Worm (Caenorhabditis elegans): ENCODE results near the gene str-43.
"Not testable (repeated sequence)": the region's sequence is repeated elsewhere in the genome, so short reads cannot be mapped to it uniquely, and the experiment has no call there.

Gene str-43

DNA sequence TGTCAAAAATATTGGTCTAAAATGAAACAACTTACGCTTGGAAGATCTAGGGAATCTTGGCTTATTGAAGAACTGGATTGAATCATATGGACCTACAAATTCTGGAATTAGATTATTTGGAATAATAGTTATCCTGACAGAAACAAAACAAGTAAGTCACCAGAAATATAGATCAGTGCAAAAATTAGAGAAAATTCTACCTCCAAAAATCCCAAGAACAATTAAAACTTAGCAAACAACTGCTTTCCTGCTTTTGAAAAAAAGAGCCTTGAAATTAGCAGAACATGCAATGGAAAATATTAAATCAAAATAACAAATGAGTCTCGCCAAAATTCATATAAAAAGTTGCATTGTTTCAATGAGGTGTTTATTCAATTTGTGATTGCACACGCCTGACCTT, 21.2 kb upstream of the str-43 start, which contains the start of gene nhr-60:
nhr-60 (minus strand) TSS at position 101 of the 400 bp plus-strand sequence.
- TF ChIP-seq tab-1 (GFP tag; IDR thresholded peaks at IDR 0.05) (no peak), T22C8.4 (GFP tag; IDR thresholded peaks at IDR 0.05) (no peak), flt-1 (GFP tag; IDR thresholded peaks at IDR 0.05) (no peak), ztf-29 (GFP tag; IDR thresholded peaks at IDR 0.05) (no peak), klf-2 (GFP tag; conservative IDR thresholded peaks at IDR 0.05) (no peak), ztf-23 (GFP tag; IDR thresholded peaks at IDR 0.05) (no peak), ref-1 (GFP tag; conservative IDR thresholded peaks at IDR 0.05) (no peak), cog-1 (tag; optimal IDR thresholded peaks at IDR 0.05) (no peak), med-1 (GFP tag; optimal IDR thresholded peaks at IDR 0.05; ENCODE audit: insufficient read depth) (no peak)

DNA sequence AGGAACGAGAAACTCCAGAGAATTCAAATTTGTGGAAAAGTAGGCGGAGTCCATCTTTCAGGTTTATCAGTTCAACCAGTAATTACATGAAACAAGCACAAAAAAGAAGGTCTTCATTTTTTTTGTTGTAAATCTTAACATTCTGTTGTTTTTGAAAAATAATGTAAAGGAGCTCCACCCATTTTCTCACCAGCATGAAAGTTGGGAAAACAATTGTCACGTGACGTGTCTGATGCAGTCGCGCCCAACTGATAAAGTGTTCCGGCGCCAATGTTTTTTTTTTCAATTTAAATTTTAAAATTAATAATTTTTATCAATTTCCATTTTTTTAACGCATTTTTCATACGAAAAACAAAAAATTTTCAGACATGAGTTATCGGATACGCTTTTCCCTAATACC, 17.1 kb upstream of the str-43 start, which contains the start of gene F57A10.4:
F57A10.4 (plus strand) TSS at position 367 of the 400 bp plus-strand sequence.
- TF ChIP-seq klf-2 (GFP tag; conservative IDR thresholded peaks at IDR 0.05) (no peak), ref-1 (GFP tag; conservative IDR thresholded peaks at IDR 0.05) (no peak), tab-1 (GFP tag; IDR thresholded peaks at IDR 0.05) (no peak), cog-1 (tag; optimal IDR thresholded peaks at IDR 0.05) (no peak), med-1 (GFP tag; optimal IDR thresholded peaks at IDR 0.05; ENCODE audit: insufficient read depth) (no peak), ztf-23 (GFP tag; IDR thresholded peaks at IDR 0.05) (no peak), ztf-29 (GFP tag; IDR thresholded peaks at IDR 0.05) (no peak), T22C8.4 (GFP tag; IDR thresholded peaks at IDR 0.05) (no peak), flt-1 (GFP tag; IDR thresholded peaks at IDR 0.05) (no peak)

DNA sequence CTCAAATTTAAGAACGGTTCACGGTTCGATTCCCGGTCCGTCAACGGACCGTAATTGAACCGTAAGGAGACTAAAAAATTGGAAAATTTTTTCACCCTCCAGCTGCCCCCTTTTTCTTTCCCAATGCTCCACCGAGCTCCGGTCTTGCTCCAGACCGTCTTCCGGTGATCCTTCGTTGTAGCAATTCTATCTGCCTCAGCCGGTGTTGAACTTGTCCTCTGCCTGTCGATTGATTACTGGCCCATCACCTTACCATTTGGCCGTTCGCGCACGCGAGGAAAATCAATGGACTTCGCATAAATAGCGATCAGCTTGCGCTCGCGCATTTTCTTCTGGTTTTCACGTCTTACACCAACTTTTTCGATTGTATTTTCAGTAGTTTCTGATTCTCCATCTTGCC, 15.4 kb upstream of the str-43 start:
- peak; percentile 39; the same call in 1 of the 2 replicates for TF ChIP-seq flt-1 (GFP tag; IDR thresholded peaks at IDR 0.05)
- TF ChIP-seq ref-1 (GFP tag; conservative IDR thresholded peaks at IDR 0.05) = 0 out of 2 replicates have a peak, but pooled peaks have one; percentile 11
- 0 out of 2 replicates have a peak, but pooled peaks have one; percentile 57 for TF ChIP-seq ztf-23 (GFP tag; IDR thresholded peaks at IDR 0.05)
- TF ChIP-seq T22C8.4 (GFP tag; IDR thresholded peaks at IDR 0.05) = peak; percentile 22; the same call in 1 of the 2 replicates
- peak; percentile 75 for TF ChIP-seq tab-1 (GFP tag; IDR thresholded peaks at IDR 0.05)

DNA sequence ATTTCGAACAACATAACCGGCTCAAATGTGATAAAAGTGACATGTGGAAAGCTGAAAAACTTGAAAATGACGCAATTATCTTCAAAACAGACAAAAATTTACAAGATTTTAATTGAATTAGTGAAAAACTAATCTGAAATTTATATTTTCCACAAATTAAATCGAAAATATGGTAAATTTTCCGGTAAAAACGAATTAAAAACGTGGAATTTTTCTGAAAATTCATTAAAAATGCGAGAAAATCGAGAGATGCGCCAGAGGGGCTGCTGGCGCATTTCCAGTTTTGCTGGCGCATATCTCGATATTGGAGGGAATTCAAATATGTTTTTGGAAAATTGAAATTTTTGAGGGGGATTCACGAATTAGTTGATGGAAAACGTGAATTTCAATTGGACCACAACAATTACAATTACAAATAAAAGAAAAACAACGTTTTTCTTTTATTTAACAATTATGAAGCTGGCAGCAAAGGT, 14.2 kb upstream of the str-43 start, which contains the start of the genes haf-3 and F57A10.2:
haf-3 (minus strand) TSS at position 51 of the 473 bp plus-strand sequence.
F57A10.2 (plus strand) TSS at position 454 of the 473 bp plus-strand sequence.
- TF ChIP-seq tab-1 (GFP tag; IDR thresholded peaks at IDR 0.05) (no peak), med-1 (GFP tag; optimal IDR thresholded peaks at IDR 0.05; ENCODE audit: insufficient read depth) (no peak), T22C8.4 (GFP tag; IDR thresholded peaks at IDR 0.05) (no peak), flt-1 (GFP tag; IDR thresholded peaks at IDR 0.05) (peak; percentile 67; the same call in 1 of the 2 replicates), ref-1 (GFP tag; conservative IDR thresholded peaks at IDR 0.05) (no peak), ztf-29 (GFP tag; IDR thresholded peaks at IDR 0.05) (no peak), cog-1 (tag; optimal IDR thresholded peaks at IDR 0.05) (peak; percentile 38), klf-2 (GFP tag; conservative IDR thresholded peaks at IDR 0.05) (0 out of 2 replicates have a peak, but pooled peaks have one; percentile 54), ztf-23 (GFP tag; IDR thresholded peaks at IDR 0.05) (0 out of 2 replicates have a peak, but pooled peaks have one; percentile 53)

DNA sequence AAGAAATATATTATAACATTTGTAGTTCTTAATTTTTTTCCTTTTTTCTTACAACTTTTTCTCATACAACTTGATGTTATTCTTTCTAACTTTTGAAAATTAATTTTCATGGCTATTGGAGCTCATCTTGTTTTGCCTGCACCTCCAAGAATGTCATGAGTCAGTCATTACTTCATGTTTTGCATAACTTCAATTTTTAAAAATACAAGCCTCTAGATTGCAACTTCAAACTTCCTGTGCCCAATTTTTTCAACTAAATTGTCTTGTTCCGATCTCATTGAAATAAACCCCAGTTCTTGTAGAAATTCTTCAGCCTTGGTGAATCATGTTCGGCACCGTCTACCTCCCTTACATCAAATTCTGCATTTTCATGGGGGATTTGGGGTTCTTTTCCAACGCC, 6.5 kb upstream of the str-43 start, which contains the start of gene str-9:
str-9 (plus strand) TSS at position 301 of the 400 bp plus-strand sequence.
- TF ChIP-seq ztf-29 (GFP tag; IDR thresholded peaks at IDR 0.05) = no peak
- TF ChIP-seq med-1 (GFP tag; optimal IDR thresholded peaks at IDR 0.05; ENCODE audit: insufficient read depth) = no peak
- TF ChIP-seq ztf-23 (GFP tag; IDR thresholded peaks at IDR 0.05) = no peak
- no peak for TF ChIP-seq cog-1 (tag; optimal IDR thresholded peaks at IDR 0.05)
- no peak for TF ChIP-seq T22C8.4 (GFP tag; IDR thresholded peaks at IDR 0.05)
- TF ChIP-seq ref-1 (GFP tag; conservative IDR thresholded peaks at IDR 0.05) = no peak
- TF ChIP-seq klf-2 (GFP tag; conservative IDR thresholded peaks at IDR 0.05) = no peak
- TF ChIP-seq tab-1 (GFP tag; IDR thresholded peaks at IDR 0.05) = no peak
- no peak for TF ChIP-seq flt-1 (GFP tag; IDR thresholded peaks at IDR 0.05)

DNA sequence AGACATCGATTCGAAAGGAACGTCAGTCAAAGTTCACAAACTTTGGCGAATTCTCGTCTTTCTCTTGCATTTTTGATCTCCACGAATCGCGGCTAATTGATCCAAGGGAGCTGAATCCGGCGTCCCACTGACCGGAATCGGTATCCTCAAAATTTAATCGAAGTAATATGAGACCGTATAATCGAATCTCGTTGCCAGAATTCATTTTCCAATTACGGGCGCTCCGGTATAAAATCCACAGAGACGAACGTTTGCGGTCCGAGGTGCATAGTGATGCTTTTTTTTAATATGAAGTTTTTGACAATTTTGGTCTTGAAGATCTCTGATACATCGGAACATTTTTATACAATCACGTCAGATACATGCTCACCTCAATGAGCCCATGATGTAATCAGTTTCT, 5.7 kb upstream of the str-43 start:
- TF ChIP-seq med-1 (GFP tag; optimal IDR thresholded peaks at IDR 0.05; ENCODE audit: insufficient read depth) (no peak), cog-1 (tag; optimal IDR thresholded peaks at IDR 0.05) (no peak), ztf-29 (GFP tag; IDR thresholded peaks at IDR 0.05) (no peak), klf-2 (GFP tag; conservative IDR thresholded peaks at IDR 0.05) (no peak), flt-1 (GFP tag; IDR thresholded peaks at IDR 0.05) (no peak), T22C8.4 (GFP tag; IDR thresholded peaks at IDR 0.05) (no peak), ztf-23 (GFP tag; IDR thresholded peaks at IDR 0.05) (no peak), ref-1 (GFP tag; conservative IDR thresholded peaks at IDR 0.05) (no peak), tab-1 (GFP tag; IDR thresholded peaks at IDR 0.05) (no peak)

DNA sequence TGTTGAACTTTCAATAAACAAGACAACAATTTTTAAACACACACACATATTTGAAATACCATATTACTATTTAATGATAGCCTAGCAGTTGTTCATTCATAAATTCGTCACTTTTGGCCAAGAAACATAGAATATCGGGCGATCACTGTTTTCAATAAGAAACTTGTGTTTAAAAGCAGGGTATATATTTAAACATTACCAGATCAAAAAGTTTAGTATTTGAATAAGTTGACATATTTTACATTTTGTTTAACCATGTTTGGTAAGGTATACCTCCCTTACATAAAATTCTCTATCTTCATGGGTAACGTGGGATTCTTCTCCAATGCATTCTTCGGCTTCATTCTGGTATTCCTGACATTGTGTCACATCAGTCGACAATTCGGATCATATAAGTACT, 2.8 kb upstream of the str-43 start, which contains the start of gene str-8:
str-8 (plus strand) TSS at position 301 of the 400 bp plus-strand sequence.
- TF ChIP-seq cog-1 (tag; optimal IDR thresholded peaks at IDR 0.05); ref-1 (GFP tag; conservative IDR thresholded peaks at IDR 0.05); ztf-23 (GFP tag; IDR thresholded peaks at IDR 0.05): not testable (repeated sequence)

DNA sequence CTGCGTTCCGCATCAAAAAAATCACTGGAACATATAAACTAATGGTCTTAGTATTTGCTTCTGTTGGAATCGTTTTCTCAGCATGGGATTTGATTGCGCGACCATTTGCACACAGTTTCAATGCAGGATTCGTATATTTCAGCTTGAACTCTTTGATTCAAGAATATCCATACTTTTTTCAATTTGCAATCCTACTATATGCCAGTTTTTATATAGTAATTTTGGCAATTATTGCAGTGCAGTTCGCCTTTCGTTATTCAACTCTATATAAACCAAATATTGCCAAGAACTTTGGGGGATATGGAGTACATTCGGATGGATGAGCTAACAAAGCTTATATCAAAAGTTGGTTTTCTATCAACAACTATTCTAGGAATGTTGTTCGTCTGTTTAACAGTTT, 992 bp upstream of the str-43 start, which contains the start of gene str-5:
str-5 (plus strand) TSS at position 301 of the 400 bp plus-strand sequence.
- not testable (repeated sequence) for TF ChIP-seq ztf-29 (GFP tag; IDR thresholded peaks at IDR 0.05); ref-1 (GFP tag; conservative IDR thresholded peaks at IDR 0.05); tab-1 (GFP tag; IDR thresholded peaks at IDR 0.05)

DNA sequence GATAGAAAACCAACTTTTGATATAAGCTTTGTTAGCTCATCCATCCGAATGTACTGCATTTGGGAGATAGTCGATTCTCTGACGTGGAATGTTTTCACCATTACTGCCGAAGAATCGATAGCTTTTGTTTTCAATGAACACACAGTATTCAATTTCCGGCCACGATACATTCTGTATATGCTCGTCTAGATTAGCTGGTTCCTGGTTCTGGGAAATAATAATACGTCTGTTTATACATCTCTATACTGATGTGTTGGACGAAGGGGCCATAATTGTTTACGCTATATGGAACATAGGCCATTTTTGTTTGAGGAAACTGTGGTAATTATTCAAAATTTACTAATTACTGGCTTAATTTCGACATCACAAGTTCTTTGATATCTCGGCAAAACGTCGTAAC, 1.8 kb downstream of the str-43 start, which contains the start of gene str-6:
str-6 (minus strand) TSS at position 101 of the 400 bp plus-strand sequence.
- TF ChIP-seq flt-1 (GFP tag; IDR thresholded peaks at IDR 0.05) (no peak), ref-1 (GFP tag; conservative IDR thresholded peaks at IDR 0.05) (no peak), med-1 (GFP tag; optimal IDR thresholded peaks at IDR 0.05; ENCODE audit: insufficient read depth) (no peak), cog-1 (tag; optimal IDR thresholded peaks at IDR 0.05) (no peak), tab-1 (GFP tag; IDR thresholded peaks at IDR 0.05) (no peak), klf-2 (GFP tag; conservative IDR thresholded peaks at IDR 0.05) (no peak), ztf-23 (GFP tag; IDR thresholded peaks at IDR 0.05) (no peak), ztf-29 (GFP tag; IDR thresholded peaks at IDR 0.05) (no peak), T22C8.4 (GFP tag; IDR thresholded peaks at IDR 0.05) (no peak)
